Fruit fly (Drosophila melanogaster): ENCODE measurements around the gene Nagk.

- TF ChIP-seq CG8478 (optimal IDR thresholded peaks at IDR 0.05) (no peak), usp (GFP tag; optimal IDR thresholded peaks at IDR 0.05) (no peak), psq (optimal IDR thresholded peaks at IDR 0.05) (no peak)
Observed at dm6 chr3R:15369742-15370141, 26.7 kb upstream of the Nagk start, which contains the start of gene CG14868.
